Worm (Caenorhabditis elegans) whole organism, midembryonic: Measurements from ENCODE around the gene Y38H6C.18.

Experiments used
- cog-1 ChIP-seq: sonication (generic microtip); optimal IDR thresholded peaks from 2 replicates; lab custom pipeline; 2016; ENCODE audit warnings: missing genetic modification characterization, missing compliant biosample characterization
- tab-1 ChIP-seq: fragments of 200-800 bp; sonication (Bioruptor generic); IDR thresholded peaks from 2 replicates; pipeline ENCODE4 v1.3.6; 2022; ENCODE audit warnings: missing genetic modification characterization, missing compliant biosample characterization

- TF ChIP-seq tab-1 (GFP tag; lab: Robert Waterston, UW) (no peak), cog-1 (tag; lab: Kevin White, UChicago) (no peak)
Measured at ce11 chrV:20544092-20544491, 2.9 kb downstream of the Y38H6C.18 start, which contains the start of gene slc-36.3.
